Worm (Caenorhabditis elegans): ENCODE data around the gene F36H5.14.

DNA sequence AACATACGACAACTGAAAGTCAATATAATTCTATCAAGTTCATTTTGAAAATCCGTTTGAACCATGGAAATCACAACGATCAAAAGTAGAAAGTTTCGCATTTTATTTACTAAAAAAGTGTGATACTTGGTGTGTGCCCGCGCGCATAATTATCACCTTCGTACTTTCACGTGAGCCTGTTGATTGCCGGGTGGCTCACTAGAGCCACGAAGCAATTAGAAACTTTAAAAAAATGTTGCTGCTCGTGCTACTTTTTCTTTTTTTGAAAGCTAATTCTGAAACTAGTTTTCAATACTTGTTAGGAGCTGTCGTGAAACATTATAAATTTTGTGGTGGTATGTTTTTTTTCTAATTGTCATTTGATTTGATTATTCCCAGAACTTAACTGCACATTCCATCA lies 36.5 kb upstream of the F36H5.14 start, which contains the start of the genes irld-9 and irld-33:
- no peak for TF ChIP-seq ZK546.5 (tag; optimal IDR thresholded peaks at IDR 0.05)
- TF ChIP-seq jun-1 (tag; optimal IDR thresholded peaks at IDR 0.05), result no peak
- TF ChIP-seq pha-4 (tag; optimal IDR thresholded peaks at IDR 0.05), result no peak
- no peak for TF ChIP-seq lin-15B (tag; optimal IDR thresholded peaks at IDR 0.05)
- TF ChIP-seq snpc-4 (tag; optimal IDR thresholded peaks at IDR 0.05), result no peak
- no peak for TF ChIP-seq nhr-237 (tag; optimal IDR thresholded peaks at IDR 0.05)
- TF ChIP-seq ztf-4 (tag; optimal IDR thresholded peaks at IDR 0.05), result no peak
- TF ChIP-seq tbx-2 (tag; optimal IDR thresholded peaks at IDR 0.05), result no peak
- TF ChIP-seq mdl-1 (tag; optimal IDR thresholded peaks at IDR 0.05), result no peak

Data from whole organism, L3 larva.